Worm (Caenorhabditis elegans) whole organism, late embryonic: Measurements from ENCODE around the gene mct-5.

Experiments used
- ama-1 ChIP-seq: fragments of 150-350 bp; optimal IDR thresholded peaks from 2 replicates; lab custom pipeline; 2014
- ceh-19 ChIP-seq: fragments of 200-800 bp; sonication (Bioruptor generic); optimal IDR thresholded peaks from 2 replicates; lab custom pipeline; 2018; ENCODE audit warnings: mild to moderate bottlenecking, missing genetic modification characterization, missing compliant biosample characterization
- ceh-24 ChIP-seq: sonication (generic microtip); optimal IDR thresholded peaks from 2 replicates; lab custom pipeline; 2016; ENCODE audit warnings: mild to moderate bottlenecking, missing genetic modification characterization, missing compliant biosample characterization
- ceh-48 ChIP-seq: sonication (generic microtip); optimal IDR thresholded peaks from 2 replicates; lab custom pipeline; 2016; ENCODE audit warnings: missing genetic modification characterization, inconsistent platforms, missing compliant biosample characterization
- dve-1 ChIP-seq: sonication (generic microtip); optimal IDR thresholded peaks from 2 replicates; lab custom pipeline; 2017; ENCODE audit warnings: antibody characterized with exemption, mild to moderate bottlenecking, missing genetic modification characterization, missing compliant biosample characterization
- fkh-10 ChIP-seq: fragments of 150-350 bp; optimal IDR thresholded peaks from 2 replicates; lab custom pipeline; 2014; ENCODE audit warnings: missing biosample characterization, missing genetic modification reagents, missing genetic modification characterization
- hlh-30 ChIP-seq: sonication (generic microtip); optimal IDR thresholded peaks from 2 replicates; lab custom pipeline; 2017; ENCODE audit warnings: antibody characterized with exemption, missing genetic modification characterization, missing compliant biosample characterization; ENCODE audit not compliant: insufficient read depth
- nfya-1 ChIP-seq: sonication (generic microtip); optimal IDR thresholded peaks from 2 replicates; lab custom pipeline; 2017; ENCODE audit warnings: missing genetic modification characterization, mild to moderate bottlenecking, missing compliant biosample characterization, antibody characterized with exemption, moderate library complexity
- pqm-1 ChIP-seq: sonication (generic microtip); optimal IDR thresholded peaks from 2 replicates; lab custom pipeline; 2016; ENCODE audit warnings: missing genetic modification characterization, missing compliant biosample characterization
- rnt-1 ChIP-seq: sonication (generic microtip); optimal IDR thresholded peaks from 2 replicates; lab custom pipeline; 2016; ENCODE audit warnings: missing genetic modification characterization, missing compliant biosample characterization
- tbx-2 ChIP-seq: sonication (generic microtip); optimal IDR thresholded peaks from 2 replicates; lab custom pipeline; 2016; ENCODE audit warnings: missing genetic modification characterization, missing compliant biosample characterization
- unc-55 ChIP-seq: sonication (generic microtip); optimal IDR thresholded peaks from 2 replicates; lab custom pipeline; 2017; ENCODE audit warnings: missing biosample characterization, missing genetic modification reagents, missing genetic modification characterization
- ztf-16 ChIP-seq: sonication (generic microtip); optimal IDR thresholded peaks from 2 replicates; lab custom pipeline; 2017; ENCODE audit warnings: missing genetic modification characterization, missing compliant biosample characterization

DNA sequence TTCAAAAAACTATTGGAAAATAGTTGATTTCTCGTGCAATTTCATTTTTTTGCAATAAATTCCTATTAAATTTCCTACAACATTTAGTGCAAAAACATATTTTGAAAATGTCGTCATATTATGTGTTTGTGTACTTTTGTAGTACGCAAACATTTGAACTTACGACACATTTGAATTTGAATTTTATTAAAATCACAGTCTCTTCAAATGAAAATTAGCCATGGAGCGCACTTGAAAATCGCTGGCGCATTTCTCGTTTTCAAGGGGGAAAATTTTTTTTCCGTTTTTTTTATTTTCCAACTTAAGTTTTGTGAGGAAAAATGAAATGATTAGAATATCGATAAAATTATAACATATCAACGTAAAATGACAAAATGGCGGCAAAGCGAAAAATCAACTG, 49.2 kb upstream of the mct-5 start:
- no peak for TF ChIP-seq ceh-19 (GFP tag; lab: Kevin White, UChicago)
- TF ChIP-seq ama-1 = no peak
- no peak for TF ChIP-seq unc-55 (GFP tag; lab: Kevin White, UChicago)
- TF ChIP-seq dve-1 (tag; lab: Kevin White, UChicago) = no peak
- no peak for TF ChIP-seq tbx-2 (tag; lab: Kevin White, UChicago)
- no peak for TF ChIP-seq hlh-30 (tag; lab: Kevin White, UChicago)
- no peak for TF ChIP-seq nfya-1 (tag; lab: Kevin White, UChicago)
- TF ChIP-seq ceh-24 (tag; lab: Kevin White, UChicago) = no peak
- no peak for TF ChIP-seq ceh-48
- TF ChIP-seq rnt-1 (tag; lab: Kevin White, UChicago) = no peak
- TF ChIP-seq pqm-1 (tag; lab: Kevin White, UChicago) = no peak
- TF ChIP-seq fkh-10 (GFP tag; lab: Kevin White, UChicago) = no peak
- no peak for TF ChIP-seq ztf-16 (tag; lab: Kevin White, UChicago)
